Worm (Caenorhabditis elegans): ENCODE results near the gene F38B2.2.

DNA sequence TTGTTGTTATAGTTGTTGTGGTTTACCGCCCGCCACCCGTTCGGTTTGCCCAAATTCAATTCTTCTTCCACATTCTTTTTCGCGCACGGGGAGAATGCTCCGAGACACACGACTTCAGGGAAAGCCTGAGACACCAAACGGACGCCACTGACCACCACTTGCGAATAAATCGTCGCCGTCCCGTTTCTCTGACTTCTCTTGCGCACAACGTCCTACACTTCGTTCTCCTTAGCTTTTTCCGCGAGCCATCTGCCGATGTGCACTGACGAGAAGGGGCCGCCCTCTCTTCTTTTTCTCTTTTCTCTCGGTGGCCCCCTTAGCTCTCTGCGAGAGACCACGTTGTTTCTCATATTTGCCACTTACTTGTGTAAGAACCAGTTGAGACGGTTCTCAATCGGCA is 22.1 kb downstream of the F38B2.2 start, which contains the start of gene C03A3.1:
- TF ChIP-seq T22C8.4 (GFP tag; IDR thresholded peaks at IDR 0.05) (no peak), cog-1 (tag; optimal IDR thresholded peaks at IDR 0.05) (no peak), flt-1 (GFP tag; IDR thresholded peaks at IDR 0.05) (no peak)

Data from whole organism, midembryonic.